Worm (Caenorhabditis elegans) whole organism, L4 larva: ENCODE data around the gene Y41C4A.21.

ENCODE experiments used
- D1046.2 ChIP-seq: fragments of 200-800 bp; sonication (Bioruptor generic); IDR thresholded peaks from 2 replicates; pipeline ENCODE4 v1.3.6; 2022; ENCODE audit warnings: missing genetic modification characterization, missing compliant biosample characterization
- F37D6.2 ChIP-seq: sonication (generic microtip); optimal IDR thresholded peaks from 2 replicates; lab custom pipeline; 2016; ENCODE audit warnings: mild to moderate bottlenecking, missing genetic modification characterization, missing compliant biosample characterization
- R02D3.7 ChIP-seq: fragments of 150-350 bp; sonication (generic microtip); optimal IDR thresholded peaks from 3 replicates; lab custom pipeline; 2014; ENCODE audit warnings: missing biosample characterization, missing genetic modification characterization
- T26A8.4 ChIP-seq: fragments of 200-800 bp; sonication (Bioruptor generic); IDR thresholded peaks from 2 replicates; pipeline ENCODE4 v1.3.6; 2022; ENCODE audit warnings: missing genetic modification characterization, missing compliant biosample characterization
- Y48G9A.11 ChIP-seq: fragments of 200-800 bp; sonication (Bioruptor generic); IDR thresholded peaks from 2 replicates; pipeline ENCODE4 v1.3.6; 2022; ENCODE audit warnings: missing genetic modification reagents, missing genetic modification characterization, missing compliant biosample characterization
- ZK546.5 ChIP-seq, 2 experiments: sonication (generic microtip); optimal IDR thresholded peaks; 2 replicates each; lab custom pipeline; 2017; ENCODE audit warnings: missing biosample characterization in 2 of 2, missing genetic modification characterization in 2 of 2
- aha-1 ChIP-seq: fragments of 150-350 bp; peaks from one replicate; lab custom pipeline; 2014; ENCODE audit warnings: missing biosample characterization, missing genetic modification characterization
- attf-4 ChIP-seq: sonication (generic microtip); optimal IDR thresholded peaks from 3 replicates; lab custom pipeline; 2017; ENCODE audit warnings: missing biosample characterization, missing genetic modification characterization
- ceh-28 ChIP-seq: fragments of 150-350 bp; optimal IDR thresholded peaks from 2 replicates; lab custom pipeline; 2014; ENCODE audit warnings: missing biosample characterization, missing genetic modification reagents, missing genetic modification characterization
- ceh-44 ChIP-seq: fragments of 200-800 bp; sonication (Bioruptor generic); IDR thresholded peaks from 2 replicates; pipeline ENCODE4 v1.3.6; 2022; ENCODE audit warnings: missing genetic modification reagents, missing genetic modification characterization, missing compliant biosample characterization
- ceh-62 ChIP-seq: sonication (generic microtip); optimal IDR thresholded peaks from 2 replicates; lab custom pipeline; 2017; ENCODE audit warnings: missing biosample characterization, missing genetic modification characterization
- ceh-82 ChIP-seq: sonication (generic microtip); optimal IDR thresholded peaks from 2 replicates; lab custom pipeline; 2017; ENCODE audit warnings: missing biosample characterization, missing genetic modification characterization
- ces-1 ChIP-seq: fragments of 150-350 bp; sonication (generic microtip); optimal IDR thresholded peaks from 4 replicates; lab custom pipeline; 2014; ENCODE audit warnings: missing biosample characterization, missing genetic modification reagents, missing genetic modification characterization
- cey-2 ChIP-seq: sonication (generic microtip); optimal IDR thresholded peaks from 3 replicates; lab custom pipeline; 2017; ENCODE audit warnings: missing genetic modification characterization, mild to moderate bottlenecking, missing compliant biosample characterization, antibody characterized with exemption, borderline replicate concordance; ENCODE audit not compliant: insufficient read depth
- daf-12 ChIP-seq: fragments of 150-350 bp; optimal IDR thresholded peaks from 2 replicates; lab custom pipeline; 2014; ENCODE audit warnings: missing biosample characterization, missing genetic modification reagents, missing genetic modification characterization
- daf-16 ChIP-seq, 3 experiments: sonication (generic microtip); optimal IDR thresholded peaks; 2 replicates each; lab custom pipeline; 2016 to 2017; ENCODE audit warnings: missing genetic modification characterization in 3 of 3, missing genetic modification reagents in 3 of 3, mild to moderate bottlenecking in 2 of 3, missing compliant biosample characterization in 2 of 3, missing biosample characterization in 1 of 3, moderate library complexity in 1 of 3
- daf-19 ChIP-seq: fragments of 200-800 bp; sonication (Bioruptor generic); conservative IDR thresholded peaks from 2 replicates; pipeline ENCODE4 v1.3.6; 2022; ENCODE audit warnings: missing genetic modification characterization, missing compliant biosample characterization
- dmd-6 ChIP-seq: fragments of 200-800 bp; sonication (Bioruptor generic); IDR thresholded peaks from 2 replicates; pipeline ENCODE4 v1.3.6; 2022; ENCODE audit warnings: missing genetic modification reagents, missing genetic modification characterization, missing compliant biosample characterization
- dmd-8 ChIP-seq: fragments of 200-800 bp; sonication (Bioruptor generic); IDR thresholded peaks from 2 replicates; pipeline ENCODE4 v1.3.6; 2022; ENCODE audit warnings: missing genetic modification characterization, missing compliant biosample characterization
- dmd-9 ChIP-seq: fragments of 200-800 bp; sonication (Bioruptor generic); IDR thresholded peaks from 2 replicates; pipeline ENCODE4 v1.3.6; 2022; ENCODE audit warnings: missing genetic modification reagents, missing genetic modification characterization, missing compliant biosample characterization
- dve-1 ChIP-seq: sonication (generic microtip); optimal IDR thresholded peaks from 2 replicates; lab custom pipeline; 2017; ENCODE audit warnings: antibody characterized with exemption, mild to moderate bottlenecking, missing genetic modification characterization, missing compliant biosample characterization; ENCODE audit not compliant: insufficient read depth
- egl-43 ChIP-seq: fragments of 200-800 bp; sonication (Bioruptor generic); IDR thresholded peaks from 2 replicates; pipeline ENCODE4 v1.3.6; 2022; ENCODE audit warnings: missing genetic modification reagents, missing genetic modification characterization, missing compliant biosample characterization
- gei-8 ChIP-seq: fragments of 200-800 bp; sonication (Bioruptor generic); optimal IDR thresholded peaks from 2 replicates; lab custom pipeline; 2018; ENCODE audit warnings: mild to moderate bottlenecking, missing genetic modification characterization, missing compliant biosample characterization
- hif-1 ChIP-seq, 2 experiments: sonication (generic microtip); optimal IDR thresholded peaks; 2 replicates each; lab custom pipeline; 2016 to 2017; ENCODE audit warnings: missing compliant biosample characterization in 2 of 2, missing genetic modification characterization in 2 of 2, missing genetic modification reagents in 2 of 2, missing genotype in 2 of 2, mild to moderate bottlenecking in 1 of 2
- jun-1 ChIP-seq: fragments of 150-350 bp; optimal IDR thresholded peaks from 2 replicates; lab custom pipeline; 2014; ENCODE audit warnings: missing biosample characterization, missing genetic modification reagents, missing genetic modification characterization
- lim-7 ChIP-seq: fragments of 200-800 bp; sonication (Bioruptor generic); IDR thresholded peaks from 2 replicates; pipeline ENCODE4 v1.3.6; 2022; ENCODE audit warnings: missing genetic modification characterization, missing compliant biosample characterization
- lin-13 ChIP-seq: fragments of 150-350 bp; optimal IDR thresholded peaks from 2 replicates; lab custom pipeline; 2014; ENCODE audit warnings: missing biosample characterization, missing genetic modification reagents, missing genetic modification characterization
- lin-39 ChIP-seq: fragments of 150-350 bp; optimal IDR thresholded peaks from 2 replicates; lab custom pipeline; 2014; ENCODE audit warnings: missing biosample characterization, missing genetic modification reagents, missing genetic modification characterization
- lir-3 ChIP-seq: sonication (generic microtip); optimal IDR thresholded peaks from 2 replicates; lab custom pipeline; 2016; ENCODE audit warnings: mild to moderate bottlenecking, missing genetic modification characterization, missing compliant biosample characterization
- mdl-1 ChIP-seq, 2 experiments: fragments of 150-350 bp in 1 of 2; sonication (generic microtip) in 1 of 2; optimal IDR thresholded peaks; 2 replicates each; lab custom pipeline; 2014 to 2017; ENCODE audit warnings: missing biosample characterization in 2 of 2, missing genetic modification characterization in 2 of 2
- nhr-10 ChIP-seq: fragments of 150-350 bp; optimal IDR thresholded peaks from 2 replicates; lab custom pipeline; 2014; ENCODE audit warnings: missing biosample characterization, missing genetic modification characterization
- nhr-102 ChIP-seq: sonication (generic microtip); optimal IDR thresholded peaks from 2 replicates; lab custom pipeline; 2016; ENCODE audit warnings: mild to moderate bottlenecking, missing genetic modification characterization, moderate library complexity, missing compliant biosample characterization
- nhr-41 ChIP-seq: fragments of 200-800 bp; sonication (Bioruptor generic); IDR thresholded peaks from 2 replicates; pipeline ENCODE4 v1.3.6; 2022; ENCODE audit warnings: missing genetic modification reagents, missing genetic modification characterization, missing compliant biosample characterization
- nhr-42 ChIP-seq: fragments of 200-800 bp; sonication (Bioruptor generic); IDR thresholded peaks from 2 replicates; pipeline ENCODE4 v1.3.6; 2022; ENCODE audit warnings: missing genetic modification characterization, missing compliant biosample characterization
- nhr-6 ChIP-seq: fragments of 150-350 bp; optimal IDR thresholded peaks from 2 replicates; lab custom pipeline; 2014; ENCODE audit warnings: missing biosample characterization, missing genetic modification characterization
- pha-4 ChIP-seq, 2 experiments: fragments of 150-350 bp in 1 of 2; fragments of 200-800 bp in 1 of 2; sonication (Bioruptor generic) in 1 of 2; IDR thresholded peaks in 1 of 2; optimal IDR thresholded peaks in 1 of 2; 2 replicates each; pipeline versions ENCODE4 v1.3.6 to Lab custom; 2014 to 2022; ENCODE audit warnings: missing genetic modification characterization in 2 of 2, missing genetic modification reagents in 2 of 2, missing biosample characterization in 1 of 2, missing compliant biosample characterization in 1 of 2
- rbr-2 ChIP-seq: sonication (generic microtip); optimal IDR thresholded peaks from 2 replicates; lab custom pipeline; 2016; ENCODE audit warnings: missing genotype, missing genetic modification characterization, missing compliant biosample characterization
- sdz-12 ChIP-seq: fragments of 200-800 bp; sonication (Bioruptor generic); optimal IDR thresholded peaks from 2 replicates; lab custom pipeline; 2018; ENCODE audit warnings: mild to moderate bottlenecking, missing genetic modification characterization, missing compliant biosample characterization
- set-16 ChIP-seq: fragments of 200-800 bp; sonication (Bioruptor generic); IDR thresholded peaks from 2 replicates; pipeline ENCODE4 v1.3.6; 2022; ENCODE audit warnings: missing genetic modification reagents, missing genetic modification characterization, missing compliant biosample characterization
- snpc-1.2 ChIP-seq: fragments of 200-800 bp; sonication (Bioruptor generic); IDR thresholded peaks from 2 replicates; pipeline ENCODE4 v1.3.6; 2022; ENCODE audit warnings: missing genetic modification reagents, missing genetic modification characterization, missing compliant biosample characterization
- tra-1 ChIP-seq: fragments of 200-800 bp; sonication (Bioruptor generic); IDR thresholded peaks from 2 replicates; pipeline ENCODE4 v1.3.6; 2022; ENCODE audit warnings: missing genetic modification reagents, missing genetic modification characterization, missing compliant biosample characterization
- unc-130 ChIP-seq: sonication (generic microtip); optimal IDR thresholded peaks from 2 replicates; lab custom pipeline; 2016; ENCODE audit warnings: missing genetic modification reagents, missing genetic modification characterization, missing compliant biosample characterization
- zag-1 ChIP-seq: fragments of 150-350 bp; optimal IDR thresholded peaks from 2 replicates; lab custom pipeline; 2014; ENCODE audit warnings: missing biosample characterization, missing genetic modification characterization

Y41C4A.21 gene

ce11 chrIII:11689303-11689702 lies 42.9 kb upstream of the Y41C4A.21 start (continued):
- TF ChIP-seq pha-4 (GFP tag; IDR thresholded peaks at IDR 0.05; lab: Robert Waterston, UW) = no peak
- peak; percentile 22 for TF ChIP-seq pha-4 (tag; optimal IDR thresholded peaks at IDR 0.05; lab: Kevin White, UChicago)
- TF ChIP-seq lin-13 (GFP tag; lab: Kevin White, UChicago) = no peak
- TF ChIP-seq ceh-62 (tag; lab: Kevin White, UChicago) = no peak
- no peak for TF ChIP-seq Y48G9A.11
- TF ChIP-seq R02D3.7 (tag; lab: Kevin White, UChicago) = no peak
- TF ChIP-seq daf-16 (GFP tag; optimal IDR thresholded peaks at IDR 0.05; lab: Kevin White, UChicago) = no peak
- peak; percentile 93 for TF ChIP-seq daf-16 (tag; optimal IDR thresholded peaks at IDR 0.05; lab: Kevin White, UChicago)
- TF ChIP-seq nhr-102 (tag; lab: Kevin White, UChicago) = peak; percentile 39
- no peak for TF ChIP-seq ceh-44
- TF ChIP-seq, all 104 proteins: peak for 27

ce11 chrIII:11689887-11690286 lies 42.3 kb upstream of the Y41C4A.21 start:
- TF ChIP-seq jun-1 (tag; lab: Kevin White, UChicago) = no peak
- peak; percentile 90 for TF ChIP-seq aha-1 (tag; lab: Kevin White, UChicago)

ce11 chrIII:11692380-11692779 lies 39.8 kb upstream of the Y41C4A.21 start:
- TF ChIP-seq gei-8 (GFP tag; lab: Kevin White, UChicago) (peak; percentile 10), F37D6.2 (no peak), ces-1 (GFP tag; lab: Kevin White, UChicago) (no peak), tra-1 (GFP tag; lab: Robert Waterston, UW) (0 out of 2 replicates have a peak, but pooled peaks have one; percentile 25), aha-1 (tag; lab: Kevin White, UChicago) (peak; percentile 50), egl-43 (peak; percentile 68), T26A8.4 (GFP tag; lab: Robert Waterston, UW) (no peak), ZK546.5 (tag; optimal IDR thresholded peaks at IDR 0.05; lab: Kevin White, UChicago) (no peak), hif-1 (tag; optimal IDR thresholded peaks at IDR 0.05; lab: Kevin White, UChicago) (peak in 1 of 2 experiments; percentile 42), unc-130 (GFP tag; lab: Kevin White, UChicago) (no peak), nhr-41 (GFP tag; lab: Robert Waterston, UW) (no peak), nhr-6 (no peak), sdz-12 (GFP tag; lab: Kevin White, UChicago) (peak; percentile 58), lim-7 (GFP tag; lab: Robert Waterston, UW) (peak; percentile 57; the same call in 1 of the 2 replicates), dmd-8 (GFP tag; lab: Robert Waterston, UW) (no peak), Y48G9A.11 (0 out of 2 replicates have a peak, but pooled peaks have one; percentile 23), dmd-6 (GFP tag; lab: Robert Waterston, UW) (no peak), cey-2 (no peak), lin-39 (tag; lab: Kevin White, UChicago) (no peak), dmd-9 (GFP tag; lab: Robert Waterston, UW) (no peak), ceh-82 (tag; lab: Kevin White, UChicago) (no peak), lir-3 (tag; lab: Kevin White, UChicago) (no peak), nhr-42 (GFP tag; lab: Robert Waterston, UW) (no peak), set-16 (GFP tag; lab: Robert Waterston, UW) (peak; percentile 53; the same call in 1 of the 2 replicates), ceh-62 (tag; lab: Kevin White, UChicago) (no peak), D1046.2 (GFP tag; lab: Robert Waterston, UW) (0 out of 2 replicates have a peak, but pooled peaks have one; percentile 39), snpc-1.2 (GFP tag; lab: Robert Waterston, UW) (no peak)

- TF ChIP-seq aha-1 (tag; lab: Kevin White, UChicago) (peak; percentile 63), cey-2 (no peak), mdl-1 (tag; optimal IDR thresholded peaks at IDR 0.05; lab: Kevin White, UChicago) (no peak), zag-1 (tag; lab: Kevin White, UChicago) (no peak), rbr-2 (no peak), daf-12 (tag; lab: Kevin White, UChicago) (no peak), egl-43 (0 out of 2 replicates have a peak, but pooled peaks have one; percentile 31), sdz-12 (GFP tag; lab: Kevin White, UChicago) (no peak), ceh-82 (tag; lab: Kevin White, UChicago) (no peak), dmd-6 (GFP tag; lab: Robert Waterston, UW) (no peak), R02D3.7 (tag; lab: Kevin White, UChicago) (no peak), attf-4 (no peak), lim-7 (GFP tag; lab: Robert Waterston, UW) (peak; percentile 22; the same call in 1 of the 2 replicates), hif-1 (tag; optimal IDR thresholded peaks at IDR 0.05; lab: Kevin White, UChicago) (peak in 1 of 2 experiments; percentile 79), daf-19 (GFP tag; lab: Robert Waterston, UW) (no peak), nhr-10 (tag; lab: Kevin White, UChicago) (no peak), lin-13 (GFP tag; lab: Kevin White, UChicago) (no peak), ceh-28 (tag; lab: Kevin White, UChicago) (no peak), dve-1 (tag; lab: Kevin White, UChicago) (peak; percentile 25)
These were observed 37.6 kb upstream of the Y41C4A.21 start for ce11 chrIII:11694506-11694947.
